Fruit fly (Drosophila melanogaster) whole organism, prepupa: ENCODE data around the gene CG43965.

ENCODE experiments used
- CG6792 ChIP-seq: fragments of 200-800 bp; sonication (Bioruptor generic); optimal IDR thresholded peaks from 3 replicates; lab custom pipeline; 2016; ENCODE audit warnings: missing biosample characterization, missing genetic modification characterization
- CG6808 ChIP-seq: fragments of 200-800 bp; sonication (Bioruptor generic); optimal IDR thresholded peaks from 3 replicates; lab custom pipeline; 2017; ENCODE audit warnings: missing biosample characterization, missing genetic modification characterization, mild to moderate bottlenecking, moderate library complexity, missing genetic modification reagents
- Hr39 ChIP-seq: fragments of 200-800 bp; sonication (Bioruptor generic); optimal IDR thresholded peaks from 2 replicates; lab custom pipeline; 2016; ENCODE audit warnings: missing biosample characterization, missing genetic modification characterization
- salr ChIP-seq, 2 experiments: fragments of 200-800 bp; sonication (Bioruptor generic); optimal IDR thresholded peaks; 3 replicates each; lab custom pipeline; 2016 to 2018; ENCODE audit warnings: missing biosample characterization in 2 of 2, missing genetic modification characterization in 2 of 2, mild to moderate bottlenecking in 1 of 2
- svp ChIP-seq: fragments of 200-800 bp; sonication (Bioruptor generic); peaks from one replicate; lab custom pipeline; 2016; ENCODE audit warnings: missing biosample characterization, missing genetic modification characterization

DNA sequence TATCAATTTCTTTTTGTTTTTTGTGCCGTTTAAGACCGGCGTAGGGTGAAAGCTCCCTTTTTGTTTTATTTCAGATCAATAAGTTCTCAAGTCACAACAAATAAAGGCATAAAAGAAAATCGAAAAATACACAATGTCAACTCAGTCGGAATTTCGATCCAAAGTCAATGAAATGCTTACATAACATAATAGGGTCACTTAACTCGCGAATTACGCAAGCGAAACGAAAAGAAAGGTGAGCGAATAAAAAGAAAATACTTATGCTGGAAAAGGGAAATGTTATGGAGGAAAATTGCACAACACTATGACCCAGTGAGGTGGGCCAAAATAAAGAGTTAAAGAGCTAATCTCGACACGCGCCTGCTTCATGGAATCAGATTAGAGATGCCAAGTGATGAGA, 29.6 kb downstream of the CG43965 start:
- TF ChIP-seq salr (GFP tag; optimal IDR thresholded peaks at IDR 0.05; lab: Kevin White, UChicago): no peak
- TF ChIP-seq CG6792: no peak
- TF ChIP-seq Hr39 (GFP tag; lab: Kevin White, UChicago): no peak
- no peak for TF ChIP-seq CG6808 (GFP tag; lab: Kevin White, UChicago)
- no peak for TF ChIP-seq svp (GFP tag; lab: Kevin White, UChicago)
